Fruit fly (Drosophila melanogaster): ENCODE data around the gene CG18302.

CG18302 gene

DNA sequence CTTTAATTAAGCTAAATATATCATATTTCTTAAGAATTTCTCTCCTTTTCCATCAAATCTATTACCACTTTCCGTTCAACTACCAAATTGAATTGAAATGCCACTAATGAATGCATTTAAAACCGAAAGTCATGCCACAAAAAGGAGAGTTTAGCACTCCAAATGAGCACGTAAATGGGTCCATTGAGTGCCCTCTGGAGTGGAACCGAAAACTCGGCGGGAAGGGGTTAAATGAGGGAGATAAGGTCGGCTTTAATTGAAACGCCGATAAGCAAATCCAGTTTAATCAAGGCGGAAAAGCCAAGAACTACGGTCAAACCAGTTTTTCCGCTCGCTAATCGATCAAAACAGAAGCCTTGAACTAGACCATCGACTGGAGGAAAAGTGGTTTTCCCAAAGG lies 28.8 kb upstream of the CG18302 start:
- TF ChIP-seq Sox14 (GFP tag; optimal IDR thresholded peaks at IDR 0.05) (no peak), CG8319 (GFP tag; optimal IDR thresholded peaks at IDR 0.05) (no peak), CG8632 (GFP tag; optimal IDR thresholded peaks at IDR 0.05) (no peak), Eip78C (GFP tag) (peak; percentile 30)

DNA sequence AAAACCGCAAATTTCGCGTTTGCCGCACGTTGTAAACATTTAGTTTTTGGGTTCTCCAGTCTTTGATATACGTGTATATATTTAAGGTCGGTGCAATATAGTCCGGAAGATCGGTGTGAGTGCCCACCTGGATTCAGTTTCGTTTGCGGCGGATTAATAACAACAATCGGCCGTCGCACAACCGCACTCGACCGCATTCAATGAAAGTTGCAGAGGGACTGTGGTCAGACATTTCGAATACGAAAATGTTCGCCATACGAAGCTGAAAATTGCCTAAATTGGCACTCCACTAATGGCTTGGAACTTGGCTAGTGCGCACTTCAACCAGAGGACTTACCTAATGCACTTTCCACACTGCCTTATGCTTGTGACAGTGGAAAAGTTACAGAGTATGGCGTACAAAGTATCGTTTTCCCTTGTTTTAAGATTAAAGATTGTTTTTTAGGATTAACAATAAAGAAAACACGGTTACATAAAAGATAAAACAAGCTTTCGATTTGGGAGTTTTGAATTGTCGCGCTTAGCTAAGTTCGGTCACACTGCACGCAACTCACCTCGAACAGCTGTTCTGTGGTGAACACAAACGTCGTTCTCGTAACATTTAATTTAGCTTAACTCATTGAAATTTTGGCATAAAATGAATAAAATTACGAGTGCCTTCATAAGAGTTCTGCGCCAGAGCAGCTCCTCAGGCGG lies 27.4 kb upstream of the CG18302 start, which contains the start of the genes Myo31DF and CG6094:
Myo31DF (minus strand) TSS at position 223 of the 696 bp plus-strand sequence.
CG6094 (plus strand) TSS at position 525 of the 696 bp plus-strand sequence.
- TF ChIP-seq Sox14 (GFP tag; optimal IDR thresholded peaks at IDR 0.05) = peak; percentile 36
- TF ChIP-seq CG32006 (GFP tag; optimal IDR thresholded peaks at IDR 0.05) = no peak
- TF ChIP-seq svp (GFP tag) = peak; percentile 66
- TF ChIP-seq lz (GFP tag; optimal IDR thresholded peaks at IDR 0.05) = peak; percentile 10
- no peak for TF ChIP-seq net (GFP tag; optimal IDR thresholded peaks at IDR 0.05)
- no peak for TF ChIP-seq CG31627 (GFP tag; optimal IDR thresholded peaks at IDR 0.05)
- TF ChIP-seq dac (GFP tag; optimal IDR thresholded peaks at IDR 0.05) = no peak
- TF ChIP-seq CG1621 (tag; optimal IDR thresholded peaks at IDR 0.05) = peak; percentile 65
- no peak for TF ChIP-seq Ets96B (tag; optimal IDR thresholded peaks at IDR 0.05)
- TF ChIP-seq CG11294 (GFP tag; IDR thresholded peaks at IDR 0.05) = no peak
- TF ChIP-seq Eip75B (GFP tag; optimal IDR thresholded peaks at IDR 0.05) = peak; percentile 23
- no peak for TF ChIP-seq Sox15 (GFP tag; optimal IDR thresholded peaks at IDR 0.05)
- TF ChIP-seq vri (GFP tag; optimal IDR thresholded peaks at IDR 0.05) = peak; percentile 53
- peak; percentile 27 for TF ChIP-seq esn (GFP tag; optimal IDR thresholded peaks at IDR 0.05)
- TF ChIP-seq Smox (GFP tag; optimal IDR thresholded peaks at IDR 0.05) = no peak
- TF ChIP-seq Eip93F (GFP tag; optimal IDR thresholded peaks at IDR 0.05) = no peak
- no peak for TF ChIP-seq CG10631 (GFP tag; optimal IDR thresholded peaks at IDR 0.05)
- TF ChIP-seq CG8632 (GFP tag; optimal IDR thresholded peaks at IDR 0.05) = no peak
- peak; percentile 75 for TF ChIP-seq Eip78C (GFP tag)
- TF ChIP-seq CG11762 (GFP tag; optimal IDR thresholded peaks at IDR 0.05; ENCODE audit: insufficient read depth) = no peak
- TF ChIP-seq CG4318 (GFP tag; optimal IDR thresholded peaks at IDR 0.05) = no peak
- no peak for TF ChIP-seq CG11902 (GFP tag; optimal IDR thresholded peaks at IDR 0.05)
- TF ChIP-seq fd59A (GFP tag; optimal IDR thresholded peaks at IDR 0.05) = no peak
- no peak for TF ChIP-seq CG6854 (GFP tag; optimal IDR thresholded peaks at IDR 0.05)
- TF ChIP-seq CG34406 (GFP tag; optimal IDR thresholded peaks at IDR 0.05) = no peak
- TF ChIP-seq Met (GFP tag; optimal IDR thresholded peaks at IDR 0.05) = no peak
- TF ChIP-seq CG3032 (tag; optimal IDR thresholded peaks at IDR 0.05) = no peak
- peak; percentile 19 for TF ChIP-seq Hr39 (GFP tag; optimal IDR thresholded peaks at IDR 0.05)
- no peak for TF ChIP-seq CG10669 (GFP tag; optimal IDR thresholded peaks at IDR 0.05)
- TF ChIP-seq CG16779 (tag; optimal IDR thresholded peaks at IDR 0.05) = no peak
- TF ChIP-seq Ets21C (GFP tag; optimal IDR thresholded peaks at IDR 0.05) = no peak
- no peak for TF ChIP-seq CG9139 (GFP tag; optimal IDR thresholded peaks at IDR 0.05)
- no peak for TF ChIP-seq achi (GFP tag; optimal IDR thresholded peaks at IDR 0.05)
- TF ChIP-seq CG8319 (GFP tag; optimal IDR thresholded peaks at IDR 0.05) = no peak
- no peak for TF ChIP-seq CG6276 (GFP tag; optimal IDR thresholded peaks at IDR 0.05)
- TF ChIP-seq pdm3 (GFP tag; optimal IDR thresholded peaks at IDR 0.05) = no peak
- TF ChIP-seq Blimp-1 (GFP tag; optimal IDR thresholded peaks at IDR 0.05) = no peak
- TF ChIP-seq CG6792 (GFP tag; optimal IDR thresholded peaks at IDR 0.05) = no peak
- no peak for TF ChIP-seq fkh (GFP tag; optimal IDR thresholded peaks at IDR 0.05)
- peak in 1 of 2 experiments; percentile 29 for TF ChIP-seq ss (GFP tag; optimal IDR thresholded peaks at IDR 0.05)
- TF ChIP-seq acj6 (GFP tag; optimal IDR thresholded peaks at IDR 0.05) = no peak
- peak; percentile 29; the same call in 2 of the 3 replicates for TF ChIP-seq eg (GFP tag; IDR thresholded peaks at IDR 0.05)
- TF ChIP-seq cyc (GFP tag; optimal IDR thresholded peaks at IDR 0.05) = no peak
- no peak for TF ChIP-seq Hr38 (GFP tag; optimal IDR thresholded peaks at IDR 0.05)
- TF ChIP-seq OdsH (GFP tag; optimal IDR thresholded peaks at IDR 0.05) = no peak
- TF ChIP-seq Lpt (GFP tag; optimal IDR thresholded peaks at IDR 0.05) = no peak
- peak; percentile 38 for TF ChIP-seq dsx (GFP tag; optimal IDR thresholded peaks at IDR 0.05; ENCODE audit: poor library complexity, severe bottlenecking)
- no peak for TF ChIP-seq Gug (GFP tag; IDR thresholded peaks at IDR 0.05)
- no peak for TF ChIP-seq fd85E (GFP tag; optimal IDR thresholded peaks at IDR 0.05)
